Worm (Caenorhabditis elegans) whole organism, young adult: ENCODE results near the gene cdc-48.1.

Experiments
- ama-1 ChIP-seq, 3 experiments: fragments of 150-350 bp in 1 of 3; sonication (generic microtip) in 2 of 3; optimal IDR thresholded peaks; 2 replicates each; lab custom pipeline; 2014 to 2018; ENCODE audit warnings: missing biosample characterization in 2 of 3, missing genetic modification characterization in 2 of 3, missing genetic modification reagents in 2 of 3
- attf-5 ChIP-seq: fragments of 200-800 bp; sonication (Bioruptor generic); optimal IDR thresholded peaks from 2 replicates; lab custom pipeline; 2018; ENCODE audit warnings: mild to moderate bottlenecking, missing genetic modification characterization, missing compliant biosample characterization
- bed-1 ChIP-seq: fragments of 200-800 bp; sonication (Bioruptor generic); IDR thresholded peaks from 2 replicates; pipeline ENCODE4 v1.3.6; 2022; ENCODE audit warnings: missing genetic modification reagents, missing genetic modification characterization, missing compliant biosample characterization
- ceh-58 ChIP-seq: fragments of 200-800 bp; sonication (Bioruptor generic); IDR thresholded peaks from 2 replicates; pipeline ENCODE4 v1.3.6; 2022; ENCODE audit warnings: missing genetic modification characterization, missing compliant biosample characterization
- ceh-91 ChIP-seq: fragments of 200-800 bp; sonication (Bioruptor generic); IDR thresholded peaks from 2 replicates; pipeline ENCODE4 v1.3.6; 2022; ENCODE audit warnings: missing genetic modification reagents, missing genetic modification characterization, missing compliant biosample characterization
- dpl-1 ChIP-seq: fragments of 150-350 bp; optimal IDR thresholded peaks from 2 replicates; lab custom pipeline; 2014; ENCODE audit warnings: missing biosample characterization, missing genetic modification reagents, missing genetic modification characterization
- pha-4 ChIP-seq: fragments of 150-350 bp; sonication (generic microtip); optimal IDR thresholded peaks from 2 replicates; lab custom pipeline; 2014; ENCODE audit warnings: missing biosample characterization, missing genetic modification reagents, missing genetic modification characterization

- TF ChIP-seq attf-5 (GFP tag; lab: Kevin White, UChicago): no peak
- no peak for TF ChIP-seq ceh-91
- TF ChIP-seq bed-1 (GFP tag; lab: Robert Waterston, UW): no peak
- no peak for TF ChIP-seq dpl-1 (GFP tag; lab: Kevin White, UChicago)
- no peak for TF ChIP-seq pha-4 (tag; lab: Kevin White, UChicago)
- no peak for TF ChIP-seq ama-1 (optimal IDR thresholded peaks at IDR 0.05; lab: Kevin White, UChicago)
- no peak for TF ChIP-seq ama-1 (GFP tag; optimal IDR thresholded peaks at IDR 0.05; lab: Kevin White, UChicago)
- TF ChIP-seq ceh-58 (GFP tag; lab: Robert Waterston, UW): no peak
Measured at ce11 chrII:10510242-10510641, 53.0 kb downstream of the cdc-48.1 start, which contains the start of gene F59B10.3.
